Worm (Caenorhabditis elegans) whole organism, L2 larva: ENCODE data around the gene Y42A5A.5.

Experiments used
- C34F6.9 ChIP-seq: fragments of 150-350 bp; optimal IDR thresholded peaks from 2 replicates; lab custom pipeline; 2014; ENCODE audit warnings: missing biosample characterization, missing genetic modification characterization
- F13H6.1 ChIP-seq: sonication (generic microtip); optimal IDR thresholded peaks from 2 replicates; lab custom pipeline; 2016; ENCODE audit warnings: missing genetic modification characterization, missing compliant biosample characterization
- Y55F3AM.14 ChIP-seq: fragments of 200-800 bp; sonication (Bioruptor generic); optimal IDR thresholded peaks from 2 replicates; lab custom pipeline; 2018; ENCODE audit warnings: mild to moderate bottlenecking, missing genetic modification characterization, missing compliant biosample characterization
- ZK546.5 ChIP-seq: sonication (generic microtip); optimal IDR thresholded peaks from 2 replicates; lab custom pipeline; 2017; ENCODE audit warnings: missing biosample characterization, missing genetic modification characterization
- alr-1 ChIP-seq: fragments of 150-350 bp; optimal IDR thresholded peaks from 2 replicates; lab custom pipeline; 2014; ENCODE audit warnings: missing biosample characterization, missing genetic modification characterization
- ama-1 ChIP-seq: fragments of 150-350 bp; optimal IDR thresholded peaks from 2 replicates; lab custom pipeline; 2018; ENCODE audit warnings: inconsistent platforms
- ceh-16 ChIP-seq: fragments of 150-350 bp; optimal IDR thresholded peaks from 2 replicates; lab custom pipeline; 2014; ENCODE audit warnings: missing biosample characterization, missing genetic modification characterization
- ceh-82 ChIP-seq: fragments of 150-350 bp; optimal IDR thresholded peaks from 2 replicates; lab custom pipeline; 2014; ENCODE audit warnings: missing biosample characterization, missing genetic modification characterization
- crh-2 ChIP-seq: sonication (generic microtip); optimal IDR thresholded peaks from 2 replicates; lab custom pipeline; 2017; ENCODE audit warnings: missing biosample characterization, missing genetic modification characterization
- dmd-4 ChIP-seq: sonication (generic microtip); optimal IDR thresholded peaks from 2 replicates; lab custom pipeline; 2017; ENCODE audit warnings: missing biosample characterization, missing genetic modification characterization
- egl-27 ChIP-seq: sonication (generic microtip); optimal IDR thresholded peaks from 3 replicates; lab custom pipeline; 2017; ENCODE audit warnings: missing biosample characterization, missing genetic modification reagents, missing genetic modification characterization
- elt-3 ChIP-seq: sonication (generic microtip); optimal IDR thresholded peaks from 2 replicates; lab custom pipeline; 2017; ENCODE audit warnings: missing biosample characterization, missing genetic modification characterization
- fos-1 ChIP-seq: fragments of 150-350 bp; optimal IDR thresholded peaks from 2 replicates; lab custom pipeline; 2014; ENCODE audit warnings: missing biosample characterization, missing genetic modification characterization
- gmeb-1 ChIP-seq: fragments of 150-350 bp; optimal IDR thresholded peaks from 2 replicates; lab custom pipeline; 2014; ENCODE audit warnings: missing biosample characterization, missing genetic modification characterization
- lin-13 ChIP-seq: fragments of 150-350 bp; optimal IDR thresholded peaks from 2 replicates; lab custom pipeline; 2014; ENCODE audit warnings: missing biosample characterization, missing genetic modification reagents, missing genetic modification characterization
- lin-39 ChIP-seq: fragments of 150-350 bp; optimal IDR thresholded peaks from 2 replicates; lab custom pipeline; 2014; ENCODE audit warnings: missing biosample characterization, missing genetic modification reagents, missing genetic modification characterization
- mab-5 ChIP-seq: fragments of 150-350 bp; optimal IDR thresholded peaks from 2 replicates; lab custom pipeline; 2014; ENCODE audit warnings: missing biosample characterization, missing genetic modification characterization
- mdl-1 ChIP-seq, 2 experiments: fragments of 150-350 bp in 1 of 2; sonication (generic microtip) in 1 of 2; optimal IDR thresholded peaks; 2 replicates each; lab custom pipeline; 2017; ENCODE audit warnings: missing biosample characterization in 2 of 2, missing genetic modification characterization in 2 of 2
- nhr-10 ChIP-seq: sonication (generic microtip); optimal IDR thresholded peaks from 2 replicates; lab custom pipeline; 2017; ENCODE audit warnings: missing biosample characterization, missing genetic modification characterization
- nhr-11 ChIP-seq: fragments of 150-350 bp; optimal IDR thresholded peaks from 2 replicates; lab custom pipeline; 2014; ENCODE audit warnings: missing biosample characterization, missing genetic modification characterization
- nhr-12 ChIP-seq: fragments of 150-350 bp; optimal IDR thresholded peaks from 2 replicates; lab custom pipeline; 2014; ENCODE audit warnings: missing biosample characterization, missing genetic modification characterization
- nhr-129 ChIP-seq: fragments of 150-350 bp; optimal IDR thresholded peaks from 2 replicates; lab custom pipeline; 2014; ENCODE audit warnings: missing biosample characterization, missing genetic modification characterization
- nhr-21 ChIP-seq: fragments of 150-350 bp; optimal IDR thresholded peaks from 2 replicates; lab custom pipeline; 2014; ENCODE audit warnings: missing biosample characterization, missing genetic modification characterization
- nhr-23 ChIP-seq: fragments of 150-350 bp; optimal IDR thresholded peaks from 2 replicates; lab custom pipeline; 2014; ENCODE audit warnings: missing biosample characterization, missing genetic modification reagents, missing genetic modification characterization
- nhr-237 ChIP-seq: fragments of 150-350 bp; optimal IDR thresholded peaks from 2 replicates; lab custom pipeline; 2014; ENCODE audit warnings: missing biosample characterization, missing genetic modification characterization
- nhr-25 ChIP-seq: fragments of 150-350 bp; sonication (generic microtip); optimal IDR thresholded peaks from 3 replicates; lab custom pipeline; 2014; ENCODE audit warnings: missing biosample characterization, missing genetic modification characterization
- nhr-77 ChIP-seq: fragments of 150-350 bp; optimal IDR thresholded peaks from 2 replicates; lab custom pipeline; 2014; ENCODE audit warnings: missing biosample characterization, missing genetic modification characterization
- peb-1 ChIP-seq: fragments of 150-350 bp; optimal IDR thresholded peaks from 2 replicates; lab custom pipeline; 2014; ENCODE audit warnings: missing biosample characterization, missing genetic modification characterization
- sem-4 ChIP-seq: fragments of 150-350 bp; optimal IDR thresholded peaks from 2 replicates; lab custom pipeline; 2014; ENCODE audit warnings: missing biosample characterization, missing genetic modification reagents, missing genetic modification characterization
- skn-1 ChIP-seq: sonication (generic microtip); optimal IDR thresholded peaks from 2 replicates; lab custom pipeline; 2017; ENCODE audit warnings: missing biosample characterization, missing genetic modification characterization
- sma-3 ChIP-seq: sonication (generic microtip); optimal IDR thresholded peaks from 2 replicates; lab custom pipeline; 2016; ENCODE audit warnings: missing genetic modification reagents, missing genetic modification characterization, missing compliant biosample characterization
- sma-9 ChIP-seq, 2 experiments: fragments of 150-350 bp in 1 of 2; sonication (generic microtip) in 1 of 2; optimal IDR thresholded peaks; 2 replicates each; lab custom pipeline; 2014 to 2016; ENCODE audit warnings: missing genetic modification characterization in 2 of 2, mild to moderate bottlenecking in 1 of 2, missing biosample characterization in 1 of 2, missing compliant biosample characterization in 1 of 2, missing genetic modification reagents in 1 of 2, moderate library complexity in 1 of 2
- snpc-4 ChIP-seq: fragments of 150-350 bp; optimal IDR thresholded peaks from 2 replicates; lab custom pipeline; 2014; ENCODE audit warnings: missing biosample characterization, missing genetic modification characterization
- unc-39 ChIP-seq: fragments of 150-350 bp; optimal IDR thresholded peaks from 2 replicates; lab custom pipeline; 2014; ENCODE audit warnings: missing biosample characterization, missing genetic modification characterization
- unc-55 ChIP-seq: fragments of 150-350 bp; sonication (generic microtip); optimal IDR thresholded peaks from 3 replicates; lab custom pipeline; 2014; ENCODE audit warnings: missing biosample characterization, missing genetic modification reagents, missing genetic modification characterization
- unc-62 ChIP-seq: fragments of 150-350 bp; optimal IDR thresholded peaks from 2 replicates; lab custom pipeline; 2014; ENCODE audit warnings: missing biosample characterization, missing genetic modification reagents, missing genetic modification characterization
- zag-1 ChIP-seq: fragments of 150-350 bp; optimal IDR thresholded peaks from 2 replicates; lab custom pipeline; 2014; ENCODE audit warnings: missing biosample characterization, missing genetic modification characterization

The Y42A5A.5 gene

ce11 chrV:11076028-11076402, 33.5 kb downstream of the Y42A5A.5 start:
- peak; percentile 41 for TF ChIP-seq sem-4 (tag; lab: Kevin White, UChicago)
- no peak for TF ChIP-seq F13H6.1
- TF ChIP-seq sma-3 (GFP tag; lab: Kevin White, UChicago), result peak; percentile 15
- TF ChIP-seq C34F6.9, result no peak

DNA sequence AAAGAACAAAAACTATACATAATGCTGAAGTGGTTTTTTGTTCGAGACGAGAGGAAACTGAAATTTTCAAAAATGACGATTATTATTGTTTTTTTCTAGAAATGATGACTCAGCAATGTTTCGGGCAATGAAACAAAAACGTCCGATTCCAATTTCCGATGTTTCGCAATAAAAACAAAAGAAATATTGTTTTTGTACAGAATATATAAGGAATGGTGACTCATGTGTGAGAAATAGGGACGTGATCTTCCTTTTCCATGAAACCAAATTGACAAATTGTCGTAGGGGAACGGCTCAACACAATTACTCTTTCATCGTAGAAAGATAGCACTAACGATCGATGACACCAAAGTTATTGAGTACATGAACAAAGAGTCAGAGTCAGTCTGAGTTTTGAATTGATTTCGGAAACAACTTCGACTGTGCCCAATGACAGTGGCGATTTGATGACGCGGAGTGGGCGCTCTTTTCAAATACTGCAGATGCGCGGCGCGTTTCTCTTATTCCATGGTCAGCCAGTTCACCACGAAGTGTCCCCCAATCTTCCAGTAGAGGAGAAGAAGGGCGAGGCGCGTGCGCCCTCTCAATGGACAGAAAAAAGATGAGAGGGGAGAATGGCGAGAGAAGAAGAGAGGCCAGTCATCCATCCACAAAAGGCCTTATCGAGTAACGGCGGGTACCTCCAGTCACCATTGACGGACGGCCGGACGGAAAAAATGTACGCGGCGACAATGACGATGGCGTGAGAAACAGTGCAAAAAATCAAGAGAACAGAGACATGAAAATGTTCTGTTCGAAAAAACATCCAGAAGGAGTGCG, 34.1 kb downstream of the Y42A5A.5 start:
- TF ChIP-seq gmeb-1 (tag; lab: Kevin White, UChicago) (no peak), unc-55 (GFP tag; lab: Kevin White, UChicago) (peak; percentile 12), mdl-1 (tag; optimal IDR thresholded peaks at IDR 0.05; lab: Kevin White, UChicago) (peak; percentile 41 to 51), elt-3 (no peak), zag-1 (tag; lab: Kevin White, UChicago) (no peak), nhr-129 (tag; lab: Kevin White, UChicago) (peak; percentile 31), peb-1 (tag; lab: Kevin White, UChicago) (no peak), dmd-4 (tag; lab: Kevin White, UChicago) (no peak), alr-1 (tag; lab: Kevin White, UChicago) (no peak), nhr-21 (peak; percentile 4), F13H6.1 (peak; percentile 10), mab-5 (no peak), nhr-25 (tag; lab: Kevin White, UChicago) (peak; percentile 22), fos-1 (peak; percentile 41), nhr-12 (no peak), egl-27 (tag; lab: Kevin White, UChicago) (no peak), unc-62 (no peak), nhr-237 (tag; lab: Kevin White, UChicago) (no peak)
- TF ChIP-seq, all 48 proteins: peak for 7

- TF ChIP-seq peb-1 (tag; lab: Kevin White, UChicago) (no peak), C34F6.9 (no peak), lin-13 (GFP tag; lab: Kevin White, UChicago) (no peak), nhr-23 (tag; lab: Kevin White, UChicago) (no peak), sma-3 (GFP tag; lab: Kevin White, UChicago) (no peak), skn-1 (tag; lab: Kevin White, UChicago) (no peak), nhr-77 (tag; lab: Kevin White, UChicago) (no peak), nhr-25 (tag; lab: Kevin White, UChicago) (no peak), mab-5 (no peak), ceh-16 (tag; lab: Kevin White, UChicago) (no peak), ama-1 (lab: Kevin White, UChicago) (no peak), egl-27 (tag; lab: Kevin White, UChicago) (no peak), alr-1 (tag; lab: Kevin White, UChicago) (no peak), nhr-10 (tag; lab: Kevin White, UChicago) (no peak), ceh-82 (no peak), dmd-4 (tag; lab: Kevin White, UChicago) (no peak), unc-55 (GFP tag; lab: Kevin White, UChicago) (no peak), sma-9 (GFP tag; optimal IDR thresholded peaks at IDR 0.05; lab: Kevin White, UChicago) (peak; percentile 16), sma-9 (tag; optimal IDR thresholded peaks at IDR 0.05; lab: Kevin White, UChicago) (no peak), F13H6.1 (peak; percentile 44), nhr-129 (tag; lab: Kevin White, UChicago) (peak; percentile 39), nhr-11 (tag; lab: Kevin White, UChicago) (no peak), unc-62 (no peak)
Measured at ce11 chrV:11074448-11074847, 35.1 kb downstream of the Y42A5A.5 start, which contains the start of gene act-3. Gene act-3 (minus strand): TSS chrV:11074498.

- TF ChIP-seq nhr-12 (no peak), dmd-4 (tag; lab: Kevin White, UChicago) (no peak), nhr-129 (tag; lab: Kevin White, UChicago) (peak; percentile 20), unc-39 (no peak), sma-9 (GFP tag; optimal IDR thresholded peaks at IDR 0.05; lab: Kevin White, UChicago) (peak; percentile 25), sma-9 (tag; optimal IDR thresholded peaks at IDR 0.05; lab: Kevin White, UChicago) (no peak), crh-2 (tag; lab: Kevin White, UChicago) (no peak)
Measured at ce11 chrV:11073354-11073753, 36.2 kb downstream of the Y42A5A.5 start.

DNA sequence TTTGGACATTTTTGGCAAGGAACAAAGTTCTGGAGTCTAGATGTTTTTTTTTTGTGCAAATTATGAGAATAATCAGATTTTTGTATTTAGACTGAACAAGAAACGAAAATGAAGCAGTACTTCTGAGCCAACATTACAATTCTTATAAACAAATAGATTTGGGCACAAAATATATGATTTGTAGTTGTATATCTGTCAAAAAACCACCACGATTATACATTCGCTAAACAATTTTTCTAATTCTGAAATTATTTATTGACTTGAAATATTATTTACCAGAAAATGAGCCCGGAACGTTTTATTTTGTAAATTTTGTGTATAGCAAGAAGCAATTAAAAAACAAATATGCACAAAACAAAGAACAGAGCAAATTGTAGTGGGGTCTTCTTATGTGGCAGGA, 38.1 kb downstream of the Y42A5A.5 start:
- TF ChIP-seq egl-27 (tag; lab: Kevin White, UChicago), result no peak
- TF ChIP-seq Y55F3AM.14 (GFP tag; lab: Kevin White, UChicago), result no peak
- no peak for TF ChIP-seq nhr-10 (tag; lab: Kevin White, UChicago)
- no peak for TF ChIP-seq ZK546.5 (tag; lab: Kevin White, UChicago)
- no peak for TF ChIP-seq nhr-25 (tag; lab: Kevin White, UChicago)
- no peak for TF ChIP-seq crh-2 (tag; lab: Kevin White, UChicago)
- TF ChIP-seq unc-62, result no peak
- TF ChIP-seq lin-39 (tag; lab: Kevin White, UChicago), result no peak
- TF ChIP-seq ceh-82, result no peak
- no peak for TF ChIP-seq gmeb-1 (tag; lab: Kevin White, UChicago)
- no peak for TF ChIP-seq zag-1 (tag; lab: Kevin White, UChicago)
- no peak for TF ChIP-seq elt-3
- no peak for TF ChIP-seq snpc-4 (tag; lab: Kevin White, UChicago)
- no peak for TF ChIP-seq peb-1 (tag; lab: Kevin White, UChicago)
- no peak for TF ChIP-seq ama-1 (lab: Kevin White, UChicago)
- no peak for TF ChIP-seq fos-1
- no peak for TF ChIP-seq alr-1 (tag; lab: Kevin White, UChicago)
- no peak for TF ChIP-seq nhr-21
